Worm (Caenorhabditis elegans) whole organism, L1 larva: ENCODE measurements around the gene C01G5.3.

ENCODE experiments used
- lin-39 ChIP-seq: fragments of 150-350 bp; optimal IDR thresholded peaks from 2 replicates; lab custom pipeline; 2014; ENCODE audit warnings: missing biosample characterization, missing genetic modification reagents, missing genetic modification characterization
- nhr-237 ChIP-seq: fragments of 150-350 bp; optimal IDR thresholded peaks from 2 replicates; lab custom pipeline; 2014; ENCODE audit warnings: missing biosample characterization, missing genetic modification characterization
- nhr-77 ChIP-seq: fragments of 150-350 bp; optimal IDR thresholded peaks from 2 replicates; lab custom pipeline; 2014; ENCODE audit warnings: missing biosample characterization, missing genetic modification characterization
- rnt-1 ChIP-seq: sonication (generic microtip); optimal IDR thresholded peaks from 2 replicates; lab custom pipeline; 2016; ENCODE audit warnings: mild to moderate bottlenecking, missing genetic modification characterization, moderate library complexity, missing compliant biosample characterization
- snpc-4 ChIP-seq: fragments of 150-350 bp; optimal IDR thresholded peaks from 2 replicates; lab custom pipeline; 2014; ENCODE audit warnings: missing biosample characterization, missing genetic modification characterization
- snu-23 ChIP-seq: sonication (generic microtip); optimal IDR thresholded peaks from 2 replicates; lab custom pipeline; 2016; ENCODE audit warnings: missing genetic modification characterization, missing compliant biosample characterization

ce11 chrIV:6491915-6492314 lies 44.1 kb upstream of the C01G5.3 start:
- TF ChIP-seq snpc-4 (no peak), nhr-237 (tag; lab: Kevin White, UChicago) (no peak), lin-39 (tag; lab: Kevin White, UChicago) (no peak), rnt-1 (no peak), snu-23 (GFP tag; lab: Kevin White, UChicago) (no peak), nhr-77 (tag; lab: Kevin White, UChicago) (no peak)
